Worm (Caenorhabditis elegans) whole organism, L2 larva: ENCODE results near the gene herd-1.

Source experiments
- ama-1 ChIP-seq: fragments of 150-350 bp; optimal IDR thresholded peaks from 2 replicates; lab custom pipeline; 2018; ENCODE audit warnings: inconsistent platforms
- crh-2 ChIP-seq: sonication (generic microtip); optimal IDR thresholded peaks from 2 replicates; lab custom pipeline; 2017; ENCODE audit warnings: missing biosample characterization, missing genetic modification characterization
- nhr-11 ChIP-seq: fragments of 150-350 bp; optimal IDR thresholded peaks from 2 replicates; lab custom pipeline; 2014; ENCODE audit warnings: missing biosample characterization, missing genetic modification characterization
- nhr-237 ChIP-seq: fragments of 150-350 bp; optimal IDR thresholded peaks from 2 replicates; lab custom pipeline; 2014; ENCODE audit warnings: missing biosample characterization, missing genetic modification characterization
- nhr-77 ChIP-seq: fragments of 150-350 bp; optimal IDR thresholded peaks from 2 replicates; lab custom pipeline; 2014; ENCODE audit warnings: missing biosample characterization, missing genetic modification characterization
- skn-1 ChIP-seq: sonication (generic microtip); optimal IDR thresholded peaks from 2 replicates; lab custom pipeline; 2017; ENCODE audit warnings: missing biosample characterization, missing genetic modification characterization
- snpc-4 ChIP-seq: fragments of 150-350 bp; optimal IDR thresholded peaks from 2 replicates; lab custom pipeline; 2014; ENCODE audit warnings: missing biosample characterization, missing genetic modification characterization
- unc-55 ChIP-seq: fragments of 150-350 bp; sonication (generic microtip); optimal IDR thresholded peaks from 3 replicates; lab custom pipeline; 2014; ENCODE audit warnings: missing biosample characterization, missing genetic modification reagents, missing genetic modification characterization
- zag-1 ChIP-seq: fragments of 150-350 bp; optimal IDR thresholded peaks from 2 replicates; lab custom pipeline; 2014; ENCODE audit warnings: missing biosample characterization, missing genetic modification characterization
- ztf-11 ChIP-seq: sonication (generic microtip); optimal IDR thresholded peaks from 2 replicates; lab custom pipeline; 2017; ENCODE audit warnings: missing biosample characterization, missing genetic modification characterization

- TF ChIP-seq nhr-11 (tag; lab: Kevin White, UChicago) (no peak), skn-1 (tag; lab: Kevin White, UChicago) (no peak), ztf-11 (tag; lab: Kevin White, UChicago) (no peak), snpc-4 (tag; lab: Kevin White, UChicago) (no peak), zag-1 (no peak), nhr-237 (tag; lab: Kevin White, UChicago) (no peak), ama-1 (no peak), nhr-77 (no peak), unc-55 (GFP tag; lab: Kevin White, UChicago) (no peak), crh-2 (tag; lab: Kevin White, UChicago) (no peak)
Measured at ce11 chrIII:12453785-12454184, 42.6 kb upstream of the herd-1 start.
